Fruit fly (Drosophila melanogaster) whole organism, embryonic: Measurements from ENCODE around the gene eEF1delta.

Experiments
- C15 ChIP-seq: fragments of 200-800 bp; sonication (Bioruptor generic); IDR thresholded peaks from 3 replicates; pipeline ENCODE4 v1.3.6; 2022; ENCODE audit warnings: missing biosample characterization, missing genetic modification characterization
- CG1024 ChIP-seq: fragments of 200-800 bp; sonication (Bioruptor generic); IDR thresholded peaks from 2 replicates; pipeline ENCODE4 v1.3.6; 2022; ENCODE audit warnings: missing biosample characterization, missing genetic modification characterization
- CG10565 ChIP-seq: fragments of 200-800 bp; sonication (Bioruptor generic); optimal IDR thresholded peaks from 3 replicates; lab custom pipeline; 2016; ENCODE audit warnings: missing biosample characterization, mild to moderate bottlenecking, missing genetic modification characterization
- CG16779 ChIP-seq: fragments of 200-800 bp; sonication (Bioruptor generic); IDR thresholded peaks from 2 replicates; pipeline ENCODE4 v1.3.6; 2022; ENCODE audit warnings: missing biosample characterization, missing genetic modification characterization
- CG16863 ChIP-seq: fragments of 200-800 bp; sonication (Bioruptor generic); optimal IDR thresholded peaks from 3 replicates; lab custom pipeline; 2016; ENCODE audit warnings: missing biosample characterization, missing genetic modification characterization
- CG17802 ChIP-seq: fragments of 200-800 bp; sonication (Bioruptor generic); optimal IDR thresholded peaks from 2 replicates; lab custom pipeline; 2018; ENCODE audit warnings: missing biosample characterization, mild to moderate bottlenecking, missing genetic modification characterization, moderate library complexity
- CG5245 ChIP-seq: fragments of 200-800 bp; sonication (Bioruptor generic); optimal IDR thresholded peaks from 3 replicates; lab custom pipeline; 2016; ENCODE audit warnings: missing biosample characterization, missing genetic modification characterization
- CG7745 ChIP-seq: fragments of 200-800 bp; sonication (Bioruptor generic); optimal IDR thresholded peaks from 2 replicates; lab custom pipeline; 2018; ENCODE audit warnings: missing biosample characterization, mild to moderate bottlenecking, missing genetic modification characterization, moderate library complexity
- CG7963 ChIP-seq: fragments of 200-800 bp; sonication (Bioruptor generic); IDR thresholded peaks from 3 replicates; pipeline ENCODE4 v1.3.6; 2022; ENCODE audit warnings: missing biosample characterization, missing genetic modification characterization; ENCODE audit not compliant: partially characterized antibody
- CG8290 ChIP-seq, 3 experiments: fragments of 200-800 bp; sonication (Bioruptor generic); optimal IDR thresholded peaks; 2 replicates each; lab custom pipeline; 2016 to 2019; ENCODE audit warnings: missing biosample characterization in 3 of 3, missing genetic modification characterization in 3 of 3, mild to moderate bottlenecking in 2 of 3, moderate library complexity in 1 of 3
- CG8478 ChIP-seq: fragments of >200 bp; optimal IDR thresholded peaks from 2 replicates; lab custom pipeline; 2018
- dmrt11E ChIP-seq: fragments of 200-800 bp; sonication (Bioruptor generic); optimal IDR thresholded peaks from 3 replicates; lab custom pipeline; 2018; ENCODE audit warnings: missing biosample characterization, mild to moderate bottlenecking, missing genetic modification characterization, moderate library complexity
- nom ChIP-seq: fragments of 200-800 bp; sonication (Bioruptor generic); optimal IDR thresholded peaks from 2 replicates; lab custom pipeline; 2017; ENCODE audit warnings: missing biosample characterization, missing genetic modification characterization, mild to moderate bottlenecking, moderate library complexity, missing genetic modification reagents
- tll ChIP-seq, 2 experiments: fragments of 200-800 bp in 1 of 2; fragments of >200 bp in 1 of 2; sonication (Bioruptor generic) in 1 of 2; optimal IDR thresholded peaks; 2 replicates each; lab custom pipeline; 2017 to 2019; ENCODE audit warnings: missing biosample characterization in 2 of 2, missing genetic modification characterization in 2 of 2, mild to moderate bottlenecking in 1 of 2, moderate library complexity in 1 of 2

DNA sequence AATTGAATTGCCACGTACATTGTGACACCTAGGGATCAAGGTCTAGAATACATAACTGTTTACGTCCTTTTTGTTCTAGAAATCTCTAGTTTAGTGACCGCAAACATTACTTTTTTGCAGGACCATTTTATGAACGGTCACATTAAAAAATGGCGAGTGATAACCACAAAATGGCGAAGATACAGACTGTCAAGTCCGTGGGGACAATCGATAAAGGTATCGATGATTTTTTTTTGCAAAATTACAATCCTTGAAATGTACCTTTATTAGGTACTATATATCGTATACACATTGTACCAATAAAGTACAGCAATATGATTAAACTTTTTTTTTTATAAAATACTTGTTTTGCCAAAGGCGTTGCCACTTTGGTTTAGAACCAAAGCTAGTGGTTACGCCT is 1.9 kb upstream of the eEF1delta start:
- TF ChIP-seq CG8290 (GFP tag; optimal IDR thresholded peaks at IDR 0.05; lab: Kevin White, UChicago) (peak; percentile 81), CG8290 (tag; optimal IDR thresholded peaks at IDR 0.05; lab: Kevin White, UChicago) (peak; percentile 25 to 72), CG7963 (GFP tag; lab: Robert Waterston, UW) (no peak), CG8478 (lab: Kevin White, UChicago) (no peak), dmrt11E (tag; lab: Kevin White, UChicago) (no peak), CG7745 (tag; lab: Kevin White, UChicago) (no peak), C15 (GFP tag; lab: Robert Waterston, UW) (no peak), nom (GFP tag; lab: Kevin White, UChicago) (no peak), CG16863 (no peak), CG16779 (GFP tag; lab: Robert Waterston, UW) (no peak), tll (GFP tag; optimal IDR thresholded peaks at IDR 0.05; lab: Kevin White, UChicago) (no peak), CG1024 (no peak), CG10565 (GFP tag; lab: Kevin White, UChicago) (no peak), CG17802 (no peak), CG5245 (GFP tag; lab: Kevin White, UChicago) (no peak)
